Worm (Caenorhabditis elegans) whole organism, L4 larva: ENCODE results near the gene H06I04.3.

Experiments used
- D1046.2 ChIP-seq: fragments of 200-800 bp; sonication (Bioruptor generic); IDR thresholded peaks from 2 replicates; pipeline ENCODE4 v1.3.6; 2022; ENCODE audit warnings: missing genetic modification characterization, missing compliant biosample characterization
- F44E2.7 ChIP-seq: fragments of 200-800 bp; sonication (Bioruptor generic); IDR thresholded peaks from 2 replicates; pipeline ENCODE4 v2.1.2; 2022; ENCODE audit warnings: missing genetic modification characterization, missing compliant biosample characterization
- F49E8.2 ChIP-seq: sonication (generic microtip); optimal IDR thresholded peaks from 2 replicates; lab custom pipeline; 2016; ENCODE audit warnings: missing compliant biosample characterization, mild to moderate bottlenecking, missing genetic modification characterization, borderline replicate concordance
- ZK337.2 ChIP-seq: fragments of 200-800 bp; sonication (Bioruptor generic); IDR thresholded peaks from 2 replicates; pipeline ENCODE4 v1.3.6; 2022; ENCODE audit warnings: missing genetic modification reagents, missing genetic modification characterization, missing compliant biosample characterization
- aly-2 ChIP-seq: sonication (generic microtip); optimal IDR thresholded peaks from 2 replicates; lab custom pipeline; 2018; ENCODE audit warnings: missing biosample characterization, missing genetic modification characterization
- arid-1 ChIP-seq: fragments of 200-800 bp; sonication (Bioruptor generic); conservative IDR thresholded peaks from 2 replicates; pipeline ENCODE4 v1.3.6; 2022; ENCODE audit warnings: missing genetic modification reagents, missing genetic modification characterization, missing compliant biosample characterization
- attf-4 ChIP-seq: sonication (generic microtip); optimal IDR thresholded peaks from 3 replicates; lab custom pipeline; 2017; ENCODE audit warnings: missing biosample characterization, missing genetic modification characterization
- ceh-20 ChIP-seq: fragments of 200-800 bp; sonication (Bioruptor generic); IDR thresholded peaks from 2 replicates; pipeline ENCODE4 v1.3.6; 2022; ENCODE audit warnings: missing genetic modification reagents, missing genetic modification characterization, missing compliant biosample characterization
- ceh-28 ChIP-seq: fragments of 150-350 bp; optimal IDR thresholded peaks from 2 replicates; lab custom pipeline; 2014; ENCODE audit warnings: missing biosample characterization, missing genetic modification reagents, missing genetic modification characterization
- ceh-82 ChIP-seq: sonication (generic microtip); optimal IDR thresholded peaks from 2 replicates; lab custom pipeline; 2017; ENCODE audit warnings: missing biosample characterization, missing genetic modification characterization
- ces-1 ChIP-seq: fragments of 150-350 bp; sonication (generic microtip); optimal IDR thresholded peaks from 4 replicates; lab custom pipeline; 2014; ENCODE audit warnings: missing biosample characterization, missing genetic modification reagents, missing genetic modification characterization
- ctbp-1 ChIP-seq: fragments of 200-800 bp; sonication (Bioruptor generic); IDR thresholded peaks from 2 replicates; pipeline ENCODE4 v1.3.6; 2022; ENCODE audit warnings: missing genetic modification reagents, missing genetic modification characterization, missing compliant biosample characterization
- daf-12 ChIP-seq: fragments of 150-350 bp; optimal IDR thresholded peaks from 2 replicates; lab custom pipeline; 2014; ENCODE audit warnings: missing biosample characterization, missing genetic modification reagents, missing genetic modification characterization
- daf-16 ChIP-seq, 3 experiments: sonication (generic microtip); optimal IDR thresholded peaks; 2 replicates each; lab custom pipeline; 2016 to 2017; ENCODE audit warnings: missing genetic modification characterization in 3 of 3, missing genetic modification reagents in 3 of 3, mild to moderate bottlenecking in 2 of 3, missing compliant biosample characterization in 2 of 3, missing biosample characterization in 1 of 3, moderate library complexity in 1 of 3
- dmd-6 ChIP-seq: fragments of 200-800 bp; sonication (Bioruptor generic); IDR thresholded peaks from 2 replicates; pipeline ENCODE4 v1.3.6; 2022; ENCODE audit warnings: missing genetic modification reagents, missing genetic modification characterization, missing compliant biosample characterization
- dpl-1 ChIP-seq: fragments of 150-350 bp; optimal IDR thresholded peaks from 2 replicates; lab custom pipeline; 2014; ENCODE audit warnings: missing biosample characterization, missing genetic modification reagents, missing genetic modification characterization
- egl-27 ChIP-seq: sonication (generic microtip); optimal IDR thresholded peaks from 3 replicates; lab custom pipeline; 2017; ENCODE audit warnings: missing biosample characterization, missing genetic modification reagents, missing genetic modification characterization
- fkh-10 ChIP-seq: fragments of 150-350 bp; optimal IDR thresholded peaks from 2 replicates; lab custom pipeline; 2014; ENCODE audit warnings: missing biosample characterization, missing genetic modification reagents, missing genetic modification characterization
- hlh-30 ChIP-seq: sonication (generic microtip); optimal IDR thresholded peaks from 2 replicates; lab custom pipeline; 2017; ENCODE audit warnings: antibody characterized with exemption, mild to moderate bottlenecking, missing genetic modification characterization, missing compliant biosample characterization; ENCODE audit not compliant: insufficient read depth
- jun-1 ChIP-seq: fragments of 150-350 bp; optimal IDR thresholded peaks from 2 replicates; lab custom pipeline; 2014; ENCODE audit warnings: missing biosample characterization, missing genetic modification reagents, missing genetic modification characterization
- lim-7 ChIP-seq: fragments of 200-800 bp; sonication (Bioruptor generic); IDR thresholded peaks from 2 replicates; pipeline ENCODE4 v1.3.6; 2022; ENCODE audit warnings: missing genetic modification characterization, missing compliant biosample characterization
- lin-15B ChIP-seq: fragments of 150-350 bp; sonication (generic microtip); optimal IDR thresholded peaks from 3 replicates; lab custom pipeline; 2014; ENCODE audit warnings: missing biosample characterization, missing genetic modification characterization
- lin-39 ChIP-seq: fragments of 150-350 bp; optimal IDR thresholded peaks from 2 replicates; lab custom pipeline; 2014; ENCODE audit warnings: missing biosample characterization, missing genetic modification reagents, missing genetic modification characterization
- lir-3 ChIP-seq: sonication (generic microtip); optimal IDR thresholded peaks from 2 replicates; lab custom pipeline; 2016; ENCODE audit warnings: mild to moderate bottlenecking, missing genetic modification characterization, missing compliant biosample characterization
- lsy-2 ChIP-seq, 2 experiments: fragments of 150-350 bp in 1 of 2; sonication (generic microtip) in 1 of 2; optimal IDR thresholded peaks; 2 replicates each; lab custom pipeline; 2014 to 2017; ENCODE audit warnings: missing biosample characterization in 2 of 2, missing genetic modification characterization in 2 of 2
- madf-5 ChIP-seq, 2 experiments: fragments of 200-800 bp; sonication (Bioruptor generic); IDR thresholded peaks; 2 replicates each; pipeline ENCODE4 v1.3.6; 2022; ENCODE audit warnings: missing compliant biosample characterization in 2 of 2, missing genetic modification characterization in 2 of 2
- madf-9 ChIP-seq: fragments of 200-800 bp; sonication (Bioruptor generic); conservative IDR thresholded peaks from 2 replicates; pipeline ENCODE4 v1.3.6; 2022; ENCODE audit warnings: missing genetic modification reagents, missing genetic modification characterization, missing compliant biosample characterization
- mep-1 ChIP-seq: fragments of 150-350 bp; sonication (generic microtip); optimal IDR thresholded peaks from 3 replicates; lab custom pipeline; 2014; ENCODE audit warnings: missing biosample characterization, missing genetic modification characterization
- mxl-3 ChIP-seq: fragments of 200-800 bp; sonication (Bioruptor generic); optimal IDR thresholded peaks from 2 replicates; lab custom pipeline; 2018; ENCODE audit warnings: mild to moderate bottlenecking, missing genetic modification characterization, missing compliant biosample characterization
- nhr-25 ChIP-seq: sonication (generic microtip); optimal IDR thresholded peaks from 2 replicates; lab custom pipeline; 2017; ENCODE audit warnings: missing genetic modification characterization, mild to moderate bottlenecking, missing compliant biosample characterization, antibody characterized with exemption, moderate library complexity, borderline replicate concordance; ENCODE audit not compliant: insufficient read depth
- nhr-28 ChIP-seq: fragments of 150-350 bp; optimal IDR thresholded peaks from 2 replicates; lab custom pipeline; 2014; ENCODE audit warnings: missing biosample characterization, missing genetic modification characterization
- php-3 ChIP-seq: fragments of 200-800 bp; sonication (Bioruptor generic); IDR thresholded peaks from 2 replicates; pipeline ENCODE4 v1.3.6; 2022; ENCODE audit warnings: missing genetic modification reagents, missing genetic modification characterization, missing compliant biosample characterization
- pqm-1 ChIP-seq: sonication (generic microtip); optimal IDR thresholded peaks from 2 replicates; lab custom pipeline; 2017; ENCODE audit warnings: missing biosample characterization, missing genetic modification characterization
- saeg-2 ChIP-seq: fragments of 200-800 bp; sonication (Bioruptor generic); IDR thresholded peaks from 2 replicates; pipeline ENCODE4 v1.3.6; 2022; ENCODE audit warnings: missing genetic modification reagents, missing genetic modification characterization, missing compliant biosample characterization
- sdz-12 ChIP-seq: fragments of 200-800 bp; sonication (Bioruptor generic); optimal IDR thresholded peaks from 2 replicates; lab custom pipeline; 2018; ENCODE audit warnings: mild to moderate bottlenecking, missing genetic modification characterization, missing compliant biosample characterization
- skn-1 ChIP-seq: fragments of 150-350 bp; optimal IDR thresholded peaks from 2 replicates; lab custom pipeline; 2014; ENCODE audit warnings: missing biosample characterization, missing genetic modification characterization
- snpc-1.2 ChIP-seq: fragments of 200-800 bp; sonication (Bioruptor generic); IDR thresholded peaks from 2 replicates; pipeline ENCODE4 v1.3.6; 2022; ENCODE audit warnings: missing genetic modification reagents, missing genetic modification characterization, missing compliant biosample characterization
- tag-97 ChIP-seq: fragments of 200-800 bp; sonication (Bioruptor generic); IDR thresholded peaks from 2 replicates; pipeline ENCODE4 v1.3.6; 2022; ENCODE audit warnings: missing genetic modification characterization, missing compliant biosample characterization
- unc-62 ChIP-seq, 3 experiments: fragments of 150-350 bp in 1 of 3; sonication (generic microtip); optimal IDR thresholded peaks in 2 of 3; peaks in 1 of 3; 1 replicate in 1 of 3; 2 replicates in 2 of 3; lab custom pipeline; 2014 to 2017; ENCODE audit warnings: missing biosample characterization in 3 of 3, missing genetic modification characterization in 3 of 3, missing genetic modification reagents in 3 of 3, missing genotype in 1 of 3
- vab-7 ChIP-seq: fragments of 200-800 bp; sonication (Bioruptor generic); IDR thresholded peaks from 2 replicates; pipeline ENCODE4 v1.3.6; 2022; ENCODE audit warnings: missing genetic modification reagents, missing genetic modification characterization, missing compliant biosample characterization
- zag-1 ChIP-seq: fragments of 150-350 bp; optimal IDR thresholded peaks from 2 replicates; lab custom pipeline; 2014; ENCODE audit warnings: missing biosample characterization, missing genetic modification characterization

Gene H06I04.3

ce11 chrIII:3091572-3091971 is 21.2 kb downstream of the H06I04.3 start, which contains the start of gene ccep-135:
Gene ccep-135 (plus strand): TSS chrIII:3091872.
- TF ChIP-seq tag-97 (GFP tag; lab: Robert Waterston, UW): no peak
- no peak for TF ChIP-seq ctbp-1 (GFP tag; lab: Robert Waterston, UW)
- TF ChIP-seq ceh-20 (GFP tag; lab: Robert Waterston, UW): no peak
- TF ChIP-seq snpc-1.2 (GFP tag; lab: Robert Waterston, UW): no peak
- TF ChIP-seq jun-1 (tag; lab: Kevin White, UChicago): no peak
- no peak for TF ChIP-seq F49E8.2 (tag; lab: Kevin White, UChicago)
- TF ChIP-seq D1046.2: no peak
- no peak for TF ChIP-seq arid-1 (GFP tag; lab: Robert Waterston, UW)
- no peak for TF ChIP-seq mxl-3
- TF ChIP-seq daf-12 (tag; lab: Kevin White, UChicago): no peak
- no peak for TF ChIP-seq php-3
- TF ChIP-seq nhr-25 (tag; lab: Kevin White, UChicago): no peak

- TF ChIP-seq lsy-2 (tag; optimal IDR thresholded peaks at IDR 0.05; lab: Kevin White, UChicago): no peak
- no peak for TF ChIP-seq sdz-12 (GFP tag; lab: Kevin White, UChicago)
- TF ChIP-seq madf-9 (GFP tag; lab: Robert Waterston, UW): no peak
- TF ChIP-seq lir-3: no peak
- no peak for TF ChIP-seq dpl-1
- TF ChIP-seq ceh-82 (tag; lab: Kevin White, UChicago): no peak
- no peak for TF ChIP-seq zag-1 (tag; lab: Kevin White, UChicago)
These were observed 24.4 kb downstream of the H06I04.3 start for ce11 chrIII:3094694-3095093.

- TF ChIP-seq daf-16 (GFP tag; optimal IDR thresholded peaks at IDR 0.05; lab: Kevin White, UChicago): no peak
- no peak for TF ChIP-seq daf-16 (tag; optimal IDR thresholded peaks at IDR 0.05; lab: Kevin White, UChicago)
- TF ChIP-seq lin-39 (tag; lab: Kevin White, UChicago): no peak
- no peak for TF ChIP-seq aly-2
- no peak for TF ChIP-seq dmd-6 (GFP tag; lab: Robert Waterston, UW)
- no peak for TF ChIP-seq saeg-2 (GFP tag; lab: Robert Waterston, UW)
- TF ChIP-seq mep-1 (tag; lab: Kevin White, UChicago): no peak
- no peak for TF ChIP-seq nhr-28 (tag; lab: Kevin White, UChicago)
- no peak for TF ChIP-seq attf-4 (tag; lab: Kevin White, UChicago)
- TF ChIP-seq lim-7 (GFP tag; lab: Robert Waterston, UW): no peak
- TF ChIP-seq ces-1 (GFP tag; lab: Kevin White, UChicago): no peak
- TF ChIP-seq ZK337.2 (GFP tag; lab: Robert Waterston, UW): no peak
- peak in 1 of 2 experiments; percentile 25 for TF ChIP-seq lsy-2 (tag; optimal IDR thresholded peaks at IDR 0.05; lab: Kevin White, UChicago)
- TF ChIP-seq vab-7: no peak
- no peak for TF ChIP-seq hlh-30 (tag; lab: Kevin White, UChicago)
- TF ChIP-seq egl-27: no peak
- no peak for TF ChIP-seq madf-5 (GFP tag; IDR thresholded peaks at IDR 0.05; lab: Robert Waterston, UW)
- no peak for TF ChIP-seq F44E2.7 (GFP tag; lab: Robert Waterston, UW)
- peak in 1 of 2 experiments; percentile 89 for TF ChIP-seq unc-62 (GFP tag; optimal IDR thresholded peaks at IDR 0.05 in 1 of 2; lab: Kevin White, UChicago)
- TF ChIP-seq unc-62 (tag; optimal IDR thresholded peaks at IDR 0.05; lab: Kevin White, UChicago): no peak
- TF ChIP-seq lin-15B (tag; lab: Kevin White, UChicago): no peak
- no peak for TF ChIP-seq skn-1 (tag; lab: Kevin White, UChicago)
- peak; percentile 56 for TF ChIP-seq fkh-10 (GFP tag; lab: Kevin White, UChicago)
- no peak for TF ChIP-seq pqm-1 (tag; lab: Kevin White, UChicago)
- TF ChIP-seq ceh-28 (tag; lab: Kevin White, UChicago): no peak
These were observed 25.8 kb downstream of the H06I04.3 start for ce11 chrIII:3096091-3096490.
